Worm (Caenorhabditis elegans): ENCODE data around the gene ccch-1.

DNA sequence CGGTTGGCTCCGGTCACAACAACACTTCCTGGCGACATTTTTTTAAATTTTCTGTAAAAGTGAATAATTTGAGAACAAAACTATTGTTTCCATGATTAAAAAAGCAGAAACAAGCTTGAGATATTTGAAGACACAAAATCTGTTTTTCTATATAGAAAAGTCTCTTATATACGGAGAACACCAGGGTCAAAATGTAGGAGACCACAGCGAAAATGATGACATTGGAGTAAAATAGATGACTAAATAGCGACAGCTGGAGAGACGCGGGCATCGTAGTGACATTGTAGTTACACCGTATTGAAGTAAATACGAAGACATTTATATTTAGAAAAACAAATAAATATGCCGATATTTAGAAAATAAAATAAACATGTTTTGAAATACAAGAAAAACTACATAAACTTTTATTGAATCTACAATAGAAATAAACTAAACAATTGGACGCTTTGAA is 11.5 kb upstream of the ccch-1 start, which contains the start of gene sdz-8:
- TF ChIP-seq ama-1 (optimal IDR thresholded peaks at IDR 0.05), result no peak
- TF ChIP-seq ceh-13 (GFP tag; optimal IDR thresholded peaks at IDR 0.05), result no peak
- no peak for TF ChIP-seq B0310.2 (tag; optimal IDR thresholded peaks at IDR 0.05)
- no peak for TF ChIP-seq aly-1 (tag; optimal IDR thresholded peaks at IDR 0.05)
- TF ChIP-seq tra-4 (tag; optimal IDR thresholded peaks at IDR 0.05), result no peak
- no peak for TF ChIP-seq tbx-11 (GFP tag; IDR thresholded peaks at IDR 0.05)
